Worm (Caenorhabditis elegans) whole organism, L4/young adult: ENCODE data around the gene srj-49.

Source experiments
- W03F9.2 ChIP-seq: fragments of 150-350 bp; optimal IDR thresholded peaks from 2 replicates; lab custom pipeline; 2014; ENCODE audit warnings: missing biosample characterization, missing genetic modification characterization
- him-1 ChIP-seq: sonication (generic microtip); optimal IDR thresholded peaks from 2 replicates; lab custom pipeline; 2016; ENCODE audit warnings: missing genotype, missing genetic modification reagents, missing genetic modification characterization, missing compliant biosample characterization

ce11 chrV:2883097-2883496, 35.0 kb upstream of the srj-49 start:
- no peak for TF ChIP-seq him-1 (tag; lab: Kevin White, UChicago)
- TF ChIP-seq W03F9.2 (tag; lab: Kevin White, UChicago): no peak
